Fruit fly (Drosophila melanogaster) whole organism, prepupa: ENCODE results near the gene CG14864.

ENCODE experiments used
- Blimp-1 ChIP-seq: fragments of 200-800 bp; sonication (Bioruptor generic); optimal IDR thresholded peaks from 3 replicates; lab custom pipeline; 2017; ENCODE audit warnings: missing biosample characterization, missing genetic modification characterization, mild to moderate bottlenecking, moderate library complexity, missing genetic modification reagents
- CG11902 ChIP-seq: fragments of 200-800 bp; sonication (Bioruptor generic); optimal IDR thresholded peaks from 3 replicates; lab custom pipeline; 2016; ENCODE audit warnings: missing biosample characterization, missing genetic modification characterization
- CG15336 ChIP-seq: fragments of 200-800 bp; sonication (Bioruptor generic); IDR thresholded peaks from 2 replicates; pipeline ENCODE4 v1.3.6; 2022; ENCODE audit warnings: missing biosample characterization, missing genetic modification characterization
- CG1621 ChIP-seq: fragments of 200-800 bp; sonication (Bioruptor generic); optimal IDR thresholded peaks from 3 replicates; lab custom pipeline; 2018; ENCODE audit warnings: missing biosample characterization, mild to moderate bottlenecking, missing genetic modification characterization
- CG16779 ChIP-seq: fragments of 200-800 bp; sonication (Bioruptor generic); optimal IDR thresholded peaks from 3 replicates; lab custom pipeline; 2017; ENCODE audit warnings: missing biosample characterization, mild to moderate bottlenecking, missing genetic modification characterization
- CG31627 ChIP-seq: fragments of 200-800 bp; sonication (Bioruptor generic); optimal IDR thresholded peaks from 3 replicates; lab custom pipeline; 2016; ENCODE audit warnings: missing biosample characterization, missing genetic modification characterization
- CG34406 ChIP-seq: fragments of 200-800 bp; sonication (Bioruptor generic); optimal IDR thresholded peaks from 3 replicates; lab custom pipeline; 2016; ENCODE audit warnings: missing biosample characterization, missing genetic modification characterization
- CG3919 ChIP-seq: fragments of 200-800 bp; sonication (Bioruptor generic); optimal IDR thresholded peaks from 3 replicates; lab custom pipeline; 2016; ENCODE audit warnings: missing biosample characterization, missing genetic modification characterization
- CG7368 ChIP-seq: fragments of 200-800 bp; sonication (Bioruptor generic); optimal IDR thresholded peaks from 3 replicates; lab custom pipeline; 2016; ENCODE audit warnings: missing biosample characterization, missing genetic modification characterization
- CG8319 ChIP-seq: fragments of 200-800 bp; sonication (Bioruptor generic); optimal IDR thresholded peaks from 3 replicates; lab custom pipeline; 2016; ENCODE audit warnings: missing biosample characterization, missing genetic modification characterization
- CG8632 ChIP-seq: fragments of 200-800 bp; sonication (Bioruptor generic); optimal IDR thresholded peaks from 3 replicates; lab custom pipeline; 2016; ENCODE audit warnings: missing biosample characterization, missing genetic modification characterization
- CG9139 ChIP-seq: fragments of 200-800 bp; sonication (Bioruptor generic); optimal IDR thresholded peaks from 3 replicates; lab custom pipeline; 2017; ENCODE audit warnings: missing biosample characterization, mild to moderate bottlenecking, missing genetic modification characterization
- Eip75B ChIP-seq: fragments of 200-800 bp; sonication (Bioruptor generic); optimal IDR thresholded peaks from 3 replicates; lab custom pipeline; 2016; ENCODE audit warnings: missing biosample characterization, missing genetic modification characterization
- Eip78C ChIP-seq: fragments of 200-800 bp; sonication (Bioruptor generic); peaks from one replicate; lab custom pipeline; 2016; ENCODE audit warnings: missing biosample characterization, missing genetic modification characterization
- Eip93F ChIP-seq: fragments of 200-800 bp; sonication (Bioruptor generic); optimal IDR thresholded peaks from 2 replicates; lab custom pipeline; 2016; ENCODE audit warnings: missing biosample characterization, mild to moderate bottlenecking, missing genetic modification characterization
- Ets21C ChIP-seq: fragments of 200-800 bp; sonication (Bioruptor generic); optimal IDR thresholded peaks from 3 replicates; lab custom pipeline; 2016; ENCODE audit warnings: missing biosample characterization, missing genetic modification characterization
- Ets96B ChIP-seq: fragments of 200-800 bp; optimal IDR thresholded peaks from 2 replicates; lab custom pipeline; 2019; ENCODE audit warnings: missing biosample characterization, mild to moderate bottlenecking, missing genetic modification characterization, moderate library complexity
- Gug ChIP-seq: fragments of 200-800 bp; sonication (Bioruptor generic); IDR thresholded peaks from 2 replicates; pipeline ENCODE4 v1.3.6; 2022; ENCODE audit warnings: missing biosample characterization, missing genetic modification characterization
- Lpt ChIP-seq: fragments of 200-800 bp; sonication (Bioruptor generic); optimal IDR thresholded peaks from 3 replicates; lab custom pipeline; 2016; ENCODE audit warnings: missing biosample characterization, missing genetic modification characterization
- Met ChIP-seq: fragments of 200-800 bp; sonication (Bioruptor generic); optimal IDR thresholded peaks from 3 replicates; lab custom pipeline; 2016; ENCODE audit warnings: missing biosample characterization, missing genetic modification characterization
- OdsH ChIP-seq: fragments of 200-800 bp; sonication (Bioruptor generic); optimal IDR thresholded peaks from 3 replicates; lab custom pipeline; 2016; ENCODE audit warnings: missing biosample characterization, missing genetic modification characterization
- Smox ChIP-seq: fragments of 200-800 bp; sonication (Bioruptor generic); optimal IDR thresholded peaks from 3 replicates; lab custom pipeline; 2016; ENCODE audit warnings: missing biosample characterization, missing genetic modification characterization
- acj6 ChIP-seq: fragments of 200-800 bp; sonication (Bioruptor generic); optimal IDR thresholded peaks from 3 replicates; lab custom pipeline; 2016; ENCODE audit warnings: missing biosample characterization, missing genetic modification characterization
- dac ChIP-seq: fragments of 200-800 bp; sonication (Bioruptor generic); optimal IDR thresholded peaks from 2 replicates; lab custom pipeline; 2017; ENCODE audit warnings: missing biosample characterization, mild to moderate bottlenecking, missing genetic modification characterization
- dsx ChIP-seq: fragments of 200-800 bp; optimal IDR thresholded peaks from 3 replicates; lab custom pipeline; 2019; ENCODE audit warnings: missing biosample characterization, mild to moderate bottlenecking, missing genetic modification characterization, moderate library complexity; ENCODE audit not compliant: poor library complexity, severe bottlenecking
- eg ChIP-seq: fragments of 200-800 bp; sonication (Bioruptor generic); IDR thresholded peaks from 3 replicates; pipeline ENCODE4 v1.3.6; 2022; ENCODE audit warnings: missing biosample characterization, missing genetic modification characterization
- fd59A ChIP-seq: fragments of 200-800 bp; sonication (Bioruptor generic); optimal IDR thresholded peaks from 2 replicates; lab custom pipeline; 2017; ENCODE audit warnings: missing biosample characterization, mild to moderate bottlenecking, missing genetic modification characterization, missing genetic modification reagents
- fd85E ChIP-seq: fragments of 200-800 bp; sonication (Bioruptor generic); optimal IDR thresholded peaks from 3 replicates; lab custom pipeline; 2016; ENCODE audit warnings: missing biosample characterization, missing genetic modification characterization
- fkh ChIP-seq: fragments of 200-800 bp; sonication (Bioruptor generic); optimal IDR thresholded peaks from 3 replicates; lab custom pipeline; 2017; ENCODE audit warnings: missing biosample characterization, mild to moderate bottlenecking, missing genetic modification characterization, moderate library complexity
- pdm3 ChIP-seq: fragments of 200-800 bp; sonication (Bioruptor generic); optimal IDR thresholded peaks from 3 replicates; lab custom pipeline; 2016; ENCODE audit warnings: missing biosample characterization, missing genetic modification characterization
- salr ChIP-seq, 2 experiments: fragments of 200-800 bp; sonication (Bioruptor generic); optimal IDR thresholded peaks; 3 replicates each; lab custom pipeline; 2016 to 2018; ENCODE audit warnings: missing biosample characterization in 2 of 2, missing genetic modification characterization in 2 of 2, mild to moderate bottlenecking in 1 of 2
- ss ChIP-seq, 2 experiments: fragments of 200-800 bp; sonication (Bioruptor generic); optimal IDR thresholded peaks; 2 replicates in 1 of 2; 3 replicates in 1 of 2; lab custom pipeline; 2017 to 2018; ENCODE audit warnings: mild to moderate bottlenecking in 2 of 2, missing biosample characterization in 2 of 2, missing genetic modification characterization in 2 of 2, moderate library complexity in 1 of 2
- svp ChIP-seq: fragments of 200-800 bp; sonication (Bioruptor generic); peaks from one replicate; lab custom pipeline; 2016; ENCODE audit warnings: missing biosample characterization, missing genetic modification characterization
- topi ChIP-seq: fragments of 200-800 bp; sonication (Bioruptor generic); optimal IDR thresholded peaks from 3 replicates; lab custom pipeline; 2016; ENCODE audit warnings: missing biosample characterization, missing genetic modification characterization
- vri ChIP-seq: fragments of 200-800 bp; sonication (Bioruptor generic); optimal IDR thresholded peaks from 3 replicates; lab custom pipeline; 2016; ENCODE audit warnings: missing biosample characterization, mild to moderate bottlenecking, missing genetic modification characterization

CG14864 gene

DNA sequence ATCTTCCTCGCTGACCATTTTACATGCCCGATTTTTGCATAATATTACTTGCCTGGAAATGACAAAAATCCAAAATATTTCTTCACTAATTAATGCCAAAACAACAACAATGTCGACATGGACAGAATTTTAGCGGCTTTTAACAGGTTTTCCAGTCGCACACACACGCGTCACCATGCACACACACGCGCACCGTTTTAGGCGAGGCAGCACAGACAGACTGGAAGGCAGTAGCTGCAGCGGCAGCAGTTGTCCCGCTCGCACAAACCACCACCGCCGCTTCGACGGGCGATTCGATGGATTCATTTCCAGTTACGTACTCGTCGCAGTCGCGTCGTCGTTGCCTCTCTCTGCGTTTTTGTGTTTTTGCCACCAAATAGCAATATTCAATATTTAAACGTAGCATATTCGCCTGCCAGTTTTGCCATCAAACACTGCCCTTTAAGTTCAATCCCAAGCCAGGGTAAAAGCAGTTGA is 22.3 kb upstream of the CG14864 start, which contains the start of gene CG45218 (continued):
- no peak for TF ChIP-seq Blimp-1 (GFP tag; lab: Kevin White, UChicago)
- TF ChIP-seq Eip78C: peak; percentile 59
- TF ChIP-seq fd85E (GFP tag; lab: Kevin White, UChicago): no peak
- TF ChIP-seq Eip75B (GFP tag; lab: Kevin White, UChicago): no peak
- peak; percentile 4 for TF ChIP-seq CG16779 (tag; lab: Kevin White, UChicago)
- TF ChIP-seq Eip93F (GFP tag; lab: Kevin White, UChicago): no peak
- peak in 1 of 2 experiments; percentile 0 for TF ChIP-seq salr (GFP tag; optimal IDR thresholded peaks at IDR 0.05; lab: Kevin White, UChicago)
- peak; percentile 1 to 61 for TF ChIP-seq ss (GFP tag; optimal IDR thresholded peaks at IDR 0.05; lab: Kevin White, UChicago)
- TF ChIP-seq pdm3: no peak
- no peak for TF ChIP-seq Ets21C (GFP tag; lab: Kevin White, UChicago)
- TF ChIP-seq dsx (GFP tag; lab: Kevin White, UChicago): peak; percentile 63
- no peak for TF ChIP-seq CG15336 (GFP tag; lab: Robert Waterston, UW)
- no peak for TF ChIP-seq Ets96B

DNA sequence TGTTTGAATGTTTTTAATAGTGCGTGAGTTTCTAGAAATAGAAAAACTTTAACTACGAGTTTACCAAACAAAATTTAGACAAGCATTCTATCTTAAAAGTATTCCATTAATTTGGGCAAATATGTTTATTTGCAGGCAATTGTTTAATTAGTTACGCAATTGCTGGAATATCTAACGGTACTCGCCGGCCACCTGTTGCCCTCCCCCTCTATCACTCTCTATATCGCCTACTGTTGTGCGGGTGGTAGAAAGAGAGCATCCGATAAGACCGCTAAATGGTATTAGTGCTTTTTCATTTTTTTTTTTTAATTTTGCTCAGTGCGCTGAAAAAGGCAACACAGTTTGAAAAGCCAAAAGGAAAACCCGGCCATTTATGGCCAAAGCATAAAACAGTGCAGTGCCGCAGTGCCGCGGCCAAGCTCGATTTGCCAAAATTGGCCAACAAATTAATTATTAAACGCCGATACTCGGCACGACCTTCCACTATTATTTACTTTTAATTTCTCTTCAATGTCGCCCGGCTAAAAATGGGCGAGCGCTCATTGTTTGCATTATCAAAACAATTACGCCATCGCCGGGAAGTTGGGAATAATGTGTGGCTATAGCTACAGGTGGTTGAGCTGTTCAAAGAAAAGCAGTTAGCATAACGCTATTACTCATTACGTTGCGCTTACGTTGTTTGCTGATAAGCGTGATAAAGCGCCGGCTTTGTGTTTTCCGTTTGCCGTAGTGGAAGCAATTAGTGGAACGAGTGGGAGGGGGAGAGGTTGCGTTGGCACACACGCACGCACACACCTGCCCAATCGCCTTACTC is 21.7 kb upstream of the CG14864 start:
- TF ChIP-seq dac (GFP tag; lab: Kevin White, UChicago) (no peak), salr (GFP tag; optimal IDR thresholded peaks at IDR 0.05; lab: Kevin White, UChicago) (no peak), CG9139 (GFP tag; lab: Kevin White, UChicago) (no peak), OdsH (no peak), CG15336 (GFP tag; lab: Robert Waterston, UW) (no peak), Smox (no peak), dsx (GFP tag; lab: Kevin White, UChicago) (no peak), Met (GFP tag; lab: Kevin White, UChicago) (no peak), CG3919 (GFP tag; lab: Kevin White, UChicago) (no peak), topi (GFP tag; lab: Kevin White, UChicago) (no peak), CG11902 (GFP tag; lab: Kevin White, UChicago) (no peak), CG34406 (no peak), CG8319 (GFP tag; lab: Kevin White, UChicago) (no peak), fd85E (GFP tag; lab: Kevin White, UChicago) (no peak), Gug (no peak), CG8632 (GFP tag; lab: Kevin White, UChicago) (no peak), acj6 (GFP tag; lab: Kevin White, UChicago) (no peak), fd59A (GFP tag; lab: Kevin White, UChicago) (no peak), fkh (GFP tag; lab: Kevin White, UChicago) (peak; percentile 70), CG31627 (GFP tag; lab: Kevin White, UChicago) (no peak), Ets96B (no peak), CG1621 (tag; lab: Kevin White, UChicago) (peak; percentile 15), vri (GFP tag; lab: Kevin White, UChicago) (peak; percentile 47), svp (peak; percentile 34), Lpt (GFP tag; lab: Kevin White, UChicago) (no peak), CG7368 (GFP tag; lab: Kevin White, UChicago) (no peak)

DNA sequence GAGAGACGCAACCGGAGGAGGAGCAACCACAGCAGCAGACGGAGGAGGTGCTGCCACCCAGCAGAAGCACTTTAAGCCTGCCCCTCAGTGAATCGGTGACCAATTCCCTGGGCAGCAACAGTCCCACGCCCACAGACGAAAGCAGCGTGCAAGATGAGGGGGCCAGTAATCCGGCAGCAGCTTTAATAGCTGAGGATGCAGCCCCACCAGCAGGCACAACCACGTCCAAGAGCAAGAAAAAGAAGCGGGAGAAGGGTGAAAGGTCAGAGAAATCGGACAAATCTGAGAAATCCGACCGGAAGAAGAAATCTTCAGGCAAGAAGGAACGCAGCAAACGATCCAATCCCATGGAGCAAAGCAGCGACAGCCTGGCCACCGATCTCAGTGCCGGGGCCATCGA is 20.5 kb upstream of the CG14864 start:
- TF ChIP-seq eg (no peak), CG16779 (tag; lab: Kevin White, UChicago) (no peak), dsx (GFP tag; lab: Kevin White, UChicago) (no peak)
